Fruit fly (Drosophila melanogaster): ENCODE results near the gene CG15387.

The CG15387 gene

dm6 chr2L:2217067-2217684, 8.9 kb downstream of the CG15387 start, which contains the start of the genes CG15386, CG42371 and mio (continued):
- TF ChIP-seq CG4730 (GFP tag; IDR thresholded peaks at IDR 0.05) (no peak), YL-1 (GFP tag; optimal IDR thresholded peaks at IDR 0.05) (peak; percentile 57), CG15479 (GFP tag; optimal IDR thresholded peaks at IDR 0.05) (peak; percentile 20), CG34422 (GFP tag; IDR thresholded peaks at IDR 0.05) (peak; percentile 88), Opbp (GFP tag; IDR thresholded peaks at IDR 0.05; ENCODE audit: partially characterized antibody) (peak; percentile 52; the same call in 1 of the 3 replicates), Sox102F (GFP tag; optimal IDR thresholded peaks at IDR 0.05) (no peak), dpn (GFP tag; optimal IDR thresholded peaks at IDR 0.05) (peak; percentile 15 to 38), Myb (GFP tag; optimal IDR thresholded peaks at IDR 0.05) (peak; percentile 45), cg (GFP tag; optimal IDR thresholded peaks at IDR 0.05) (peak; percentile 71), insv (GFP tag; optimal IDR thresholded peaks at IDR 0.05) (peak in 1 of 2 experiments; percentile 50), Pdp1 (GFP tag; optimal IDR thresholded peaks at IDR 0.05) (peak in 1 of 2 experiments; percentile 68), Dfd (GFP tag; optimal IDR thresholded peaks at IDR 0.05) (no peak), CG33213 (GFP tag; optimal IDR thresholded peaks at IDR 0.05) (no peak), pum (GFP tag; optimal IDR thresholded peaks at IDR 0.05) (no peak), zen (tag; optimal IDR thresholded peaks at IDR 0.05) (peak; percentile 44), sd (tag; optimal IDR thresholded peaks at IDR 0.05) (no peak), CG8290 (GFP tag; optimal IDR thresholded peaks at IDR 0.05) (no peak), CG8290 (tag; optimal IDR thresholded peaks at IDR 0.05) (peak in 1 of 2 experiments; percentile 71), MTF-1 (GFP tag; optimal IDR thresholded peaks at IDR 0.05; ENCODE audit: borderline replicate concordance) (peak; percentile 14), NK7.1 (GFP tag; optimal IDR thresholded peaks at IDR 0.05) (no peak), CHES-1-like (GFP tag; optimal IDR thresholded peaks at IDR 0.05) (peak; percentile 59), slp2 (GFP tag; optimal IDR thresholded peaks at IDR 0.05) (no peak), Dll (GFP tag; IDR thresholded peaks at IDR 0.05; ENCODE audit: partially characterized antibody) (peak; percentile 61; the same call in 2 of the 4 replicates), CG14710 (tag; optimal IDR thresholded peaks at IDR 0.05) (peak; percentile 81), PHDP (tag; optimal IDR thresholded peaks at IDR 0.05) (no peak), fd96Cb (tag; optimal IDR thresholded peaks at IDR 0.05) (no peak), CG17385 (GFP tag; optimal IDR thresholded peaks at IDR 0.05) (peak; percentile 99), crol (GFP tag; IDR thresholded peaks at IDR 0.05) (no peak), az2 (GFP tag; optimal IDR thresholded peaks at IDR 0.05) (no peak), zfh2 (GFP tag; optimal IDR thresholded peaks at IDR 0.05) (peak; percentile 16), nom (GFP tag; optimal IDR thresholded peaks at IDR 0.05) (peak; percentile 56), Atf6 (GFP tag; IDR thresholded peaks at IDR 0.05) (0 out of 2 replicates have a peak, but pooled peaks have one; percentile 19), Med (GFP tag) (peak; percentile 85), cwo (GFP tag; optimal IDR thresholded peaks at IDR 0.05) (peak; percentile 57), sqz (GFP tag; optimal IDR thresholded peaks at IDR 0.05) (peak; percentile 49), lilli (GFP tag; optimal IDR thresholded peaks at IDR 0.05) (no peak), Rfx (GFP tag; IDR thresholded peaks at IDR 0.05) (peak; percentile 11; the same call in 1 of the 2 replicates), CG10267 (tag; optimal IDR thresholded peaks at IDR 0.05) (peak; percentile 93), Dref (GFP tag; IDR thresholded peaks at IDR 0.05) (peak; percentile 81), CoRest (tag; optimal IDR thresholded peaks at IDR 0.05) (peak; percentile 9), CG7372 (GFP tag; IDR thresholded peaks at IDR 0.05) (no peak), crp (GFP tag; optimal IDR thresholded peaks at IDR 0.05) (peak; percentile 71 to 96), kay (GFP tag; optimal IDR thresholded peaks at IDR 0.05) (no peak), Bdp1 (GFP tag; optimal IDR thresholded peaks at IDR 0.05) (no peak), Oli (tag; optimal IDR thresholded peaks at IDR 0.05) (no peak), CG3065 (GFP tag; optimal IDR thresholded peaks at IDR 0.05) (no peak), CG4617 (GFP tag; optimal IDR thresholded peaks at IDR 0.05; ENCODE audit: borderline replicate concordance) (peak; percentile 73), Scr (GFP tag; IDR thresholded peaks at IDR 0.05; ENCODE audit: partially characterized antibody) (peak; percentile 52), CG10431 (GFP tag; optimal IDR thresholded peaks at IDR 0.05) (peak; percentile 100)

Data from whole organism, embryonic.